3 fruit fly cellular contexts compared by ENCODE assay signal in the genomic region with DNA sequence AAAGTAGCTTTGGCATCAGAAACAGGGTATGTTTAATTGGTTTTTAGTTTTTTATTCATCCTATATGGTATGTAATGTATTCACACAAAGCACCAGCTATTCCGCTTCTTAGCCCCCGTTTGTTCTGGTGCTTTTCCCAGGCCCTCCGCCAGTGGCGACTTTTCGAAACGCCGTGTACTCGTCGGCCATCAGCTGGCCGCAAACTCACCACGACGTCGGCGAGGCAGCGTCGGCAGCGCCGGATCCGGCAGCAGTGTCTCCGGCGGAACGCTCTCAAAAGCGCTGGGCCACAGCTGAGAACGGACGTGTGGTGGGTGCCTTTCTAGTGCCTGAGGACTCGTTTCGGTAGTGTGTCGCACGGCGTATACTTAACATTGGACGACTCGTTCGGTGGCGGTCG.
A peak's percentile ranks its signal among the peaks of the same experiment; 100 is the strongest.
TF ChIP-seq lines count a peak whose summit lies in the region.

A gene (plus strand): TSS at position 268 of the 400 bp plus-strand sequence.

- TF ChIP-seq CTCF in whole organism, embryonic (GFP tag; optimal IDR thresholded peaks at IDR 0.05; lab: Kevin White, UChicago): no peak

TF ChIP-seq in whole organism, embryonic, 481 proteins besides CTCF, POLR2A, EP300 and RAD21 (continues in another document):
- no peak for TF ChIP-seq fd64A (GFP tag; optimal IDR thresholded peaks at IDR 0.05; lab: Kevin White, UChicago)
- peak; percentile 47; the same call in 1 of the 3 replicates for TF ChIP-seq tgo (GFP tag; IDR thresholded peaks at IDR 0.05; lab: Robert Waterston, UW)
- peak; percentile 17 for TF ChIP-seq caup (GFP tag; optimal IDR thresholded peaks at IDR 0.05; lab: Kevin White, UChicago; ENCODE audit: severe bottlenecking)
- TF ChIP-seq CG13894 (tag; optimal IDR thresholded peaks at IDR 0.05; lab: Kevin White, UChicago): peak; percentile 24
- 0 out of 2 replicates have a peak, but pooled peaks have one; percentile 20 for TF ChIP-seq CG11247 (GFP tag; IDR thresholded peaks at IDR 0.05; lab: Robert Waterston, UW)
- peak; percentile 63 for TF ChIP-seq Ada2b (GFP tag; IDR thresholded peaks at IDR 0.05; lab: Robert Waterston, UW)
- TF ChIP-seq Xrp1 (GFP tag; IDR thresholded peaks at IDR 0.05; lab: Robert Waterston, UW): 0 out of 2 replicates have a peak, but pooled peaks have one; percentile 20
- TF ChIP-seq Nf-YA (GFP tag; IDR thresholded peaks at IDR 0.05; lab: Robert Waterston, UW): 0 out of 2 replicates have a peak, but pooled peaks have one; percentile 36
- TF ChIP-seq CG15479 (GFP tag; optimal IDR thresholded peaks at IDR 0.05; lab: Kevin White, UChicago): no peak
- no peak for TF ChIP-seq CG12071 (GFP tag; optimal IDR thresholded peaks at IDR 0.05; lab: Kevin White, UChicago)
- no peak for TF ChIP-seq Opbp (GFP tag; IDR thresholded peaks at IDR 0.05; lab: Robert Waterston, UW; ENCODE audit: partially characterized antibody)
- peak; percentile 93 for TF ChIP-seq Deaf1 (tag; optimal IDR thresholded peaks at IDR 0.05; lab: Kevin White, UChicago)
- TF ChIP-seq Dek (tag; optimal IDR thresholded peaks at IDR 0.05; lab: Kevin White, UChicago): peak; percentile 30
- TF ChIP-seq CG34224 (GFP tag; IDR thresholded peaks at IDR 0.05; lab: Robert Waterston, UW; ENCODE audit: partially characterized antibody): peak; percentile 35; the same call in 1 of the 3 replicates
- TF ChIP-seq Gug (GFP tag; IDR thresholded peaks at IDR 0.05; lab: Robert Waterston, UW): peak; percentile 62; the same call in 2 of the 4 replicates
- peak; percentile 28 for TF ChIP-seq CG10366 (GFP tag; IDR thresholded peaks at IDR 0.05; lab: Robert Waterston, UW)
- TF ChIP-seq sisA (GFP tag; IDR thresholded peaks at IDR 0.05; lab: Robert Waterston, UW): no peak
- TF ChIP-seq CG31441 (GFP tag; IDR thresholded peaks at IDR 0.05; lab: Robert Waterston, UW): no peak
- TF ChIP-seq crp (GFP tag; optimal IDR thresholded peaks at IDR 0.05; lab: Kevin White, UChicago): peak in 1 of 2 experiments; percentile 59
- TF ChIP-seq HHEX (GFP tag; optimal IDR thresholded peaks at IDR 0.05; lab: Kevin White, UChicago): peak; percentile 5
- peak; percentile 44; the same call in 1 of the 2 replicates for TF ChIP-seq CG14014 (GFP tag; IDR thresholded peaks at IDR 0.05; lab: Robert Waterston, UW)
- TF ChIP-seq CG8359 (GFP tag; optimal IDR thresholded peaks at IDR 0.05; lab: Kevin White, UChicago; ENCODE audit: borderline replicate concordance): peak; percentile 17
- no peak for TF ChIP-seq CG10959 (GFP tag; IDR thresholded peaks at IDR 0.05; lab: Robert Waterston, UW)
- no peak for TF ChIP-seq stwl (tag; optimal IDR thresholded peaks at IDR 0.05; lab: Kevin White, UChicago)
- 0 out of 2 replicates have a peak, but pooled peaks have one; percentile 22 for TF ChIP-seq Rx (GFP tag; IDR thresholded peaks at IDR 0.05; lab: Robert Waterston, UW)

TF ChIP-seq in whole organism, prepupa, 60 proteins besides CTCF, POLR2A, EP300 and RAD21:
- TF ChIP-seq eg (GFP tag; IDR thresholded peaks at IDR 0.05; lab: Robert Waterston, UW): 0 out of 3 replicates have a peak, but pooled peaks have one; percentile 45
- peak; percentile 15 for TF ChIP-seq svp (GFP tag; lab: Kevin White, UChicago)
- no peak for TF ChIP-seq salr (GFP tag; optimal IDR thresholded peaks at IDR 0.05; lab: Kevin White, UChicago)
- peak; percentile 36 for TF ChIP-seq Eip78C (GFP tag; lab: Kevin White, UChicago)

TF ChIP-seq in whole organism, pupa, 21 proteins besides CTCF, POLR2A, EP300 and RAD21:
- TF ChIP-seq EcR (GFP tag; optimal IDR thresholded peaks at IDR 0.05; lab: Kevin White, UChicago): no peak
- TF ChIP-seq CG12605 (GFP tag; IDR thresholded peaks at IDR 0.05; lab: Robert Waterston, UW): no peak
- peak; percentile 18 for TF ChIP-seq Ets98B (GFP tag; IDR thresholded peaks at IDR 0.05; lab: Robert Waterston, UW)
- no peak for TF ChIP-seq CG34367 (tag; optimal IDR thresholded peaks at IDR 0.05; lab: Kevin White, UChicago)
TF ChIP-seq in whole organism, pupa: peak in this region for 1.
